Fruit fly (Drosophila melanogaster): ENCODE measurements around the gene Pdss2.

The Pdss2 gene

DNA sequence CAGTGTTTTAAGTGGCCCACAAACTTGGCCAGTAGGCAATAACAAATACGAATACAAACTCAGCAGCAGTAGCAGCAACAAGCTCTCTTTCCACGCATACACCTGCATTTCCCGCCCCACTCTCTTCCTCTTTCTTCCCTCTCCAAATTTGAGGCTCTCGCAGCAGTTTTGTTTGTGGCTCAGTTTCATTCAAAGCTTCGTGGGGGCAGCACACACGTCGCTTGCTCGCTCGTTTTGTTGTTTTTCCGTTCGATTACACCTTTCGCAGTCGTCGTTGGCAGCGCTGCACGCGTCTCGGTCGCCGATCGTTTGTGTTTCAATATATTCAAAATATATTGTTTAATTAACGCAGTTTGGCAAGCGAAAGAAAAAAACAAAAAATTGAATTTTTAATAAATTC, 30.9 kb downstream of the Pdss2 start (continued):
- no peak for TF ChIP-seq CG13123 (GFP tag; optimal IDR thresholded peaks at IDR 0.05)
- TF ChIP-seq ato (GFP tag; IDR thresholded peaks at IDR 0.05; ENCODE audit: partially characterized antibody), result peak; percentile 30; the same call in 1 of the 2 replicates
- TF ChIP-seq CG10959 (GFP tag; IDR thresholded peaks at IDR 0.05), result no peak
- no peak for TF ChIP-seq CG10321 (GFP tag; IDR thresholded peaks at IDR 0.05)
- TF ChIP-seq hkb (optimal IDR thresholded peaks at IDR 0.05), result no peak
- TF ChIP-seq hkb (GFP tag; IDR thresholded peaks at IDR 0.05), result peak; percentile 51; the same call in 1 of the 2 replicates
- TF ChIP-seq Dip2 (GFP tag; IDR thresholded peaks at IDR 0.05), result no peak
- TF ChIP-seq mirr (GFP tag; optimal IDR thresholded peaks at IDR 0.05), result peak; percentile 47
- TF ChIP-seq CG3726 (GFP tag; IDR thresholded peaks at IDR 0.05), result no peak
- TF ChIP-seq CG5953 (GFP tag; IDR thresholded peaks at IDR 0.05), result peak; percentile 29; the same call in 1 of the 2 replicates
- peak; percentile 43 for TF ChIP-seq CG14441 (GFP tag; IDR thresholded peaks at IDR 0.05)
- TF ChIP-seq Atf3 (GFP tag; optimal IDR thresholded peaks at IDR 0.05), result no peak
- no peak for TF ChIP-seq CG8359 (GFP tag; optimal IDR thresholded peaks at IDR 0.05; ENCODE audit: borderline replicate concordance)
- peak; percentile 14; the same call in 1 of the 2 replicates for TF ChIP-seq tna (GFP tag; IDR thresholded peaks at IDR 0.05; ENCODE audit: partially characterized antibody)
- TF ChIP-seq sens (GFP tag), result peak; percentile 74
- no peak for TF ChIP-seq nerfin-1 (tag; optimal IDR thresholded peaks at IDR 0.05)
- no peak for TF ChIP-seq CG30431 (GFP tag; optimal IDR thresholded peaks at IDR 0.05)
- no peak for TF ChIP-seq CG9215 (GFP tag; IDR thresholded peaks at IDR 0.05)
- TF ChIP-seq CG17359 (tag; optimal IDR thresholded peaks at IDR 0.05), result no peak
- no peak for TF ChIP-seq fd64A (GFP tag; optimal IDR thresholded peaks at IDR 0.05)
- peak; percentile 25 for TF ChIP-seq her (GFP tag; optimal IDR thresholded peaks at IDR 0.05)
- TF ChIP-seq en (GFP tag; optimal IDR thresholded peaks at IDR 0.05), result no peak
- TF ChIP-seq CG17186 (GFP tag; optimal IDR thresholded peaks at IDR 0.05), result no peak
- TF ChIP-seq corto (GFP tag; optimal IDR thresholded peaks at IDR 0.05), result no peak
- TF ChIP-seq ac (GFP tag; optimal IDR thresholded peaks at IDR 0.05), result no peak
- no peak for TF ChIP-seq NC2β (GFP tag; optimal IDR thresholded peaks at IDR 0.05)
- TF ChIP-seq dysf (GFP tag; IDR thresholded peaks at IDR 0.05), result no peak
- no peak for TF ChIP-seq cas (GFP tag; IDR thresholded peaks at IDR 0.05)
- no peak for TF ChIP-seq crc (GFP tag; optimal IDR thresholded peaks at IDR 0.05)
- TF ChIP-seq CG31441 (GFP tag; IDR thresholded peaks at IDR 0.05), result peak; percentile 18; the same call in 1 of the 2 replicates
- no peak for TF ChIP-seq CHES-1-like (GFP tag; optimal IDR thresholded peaks at IDR 0.05)
- TF ChIP-seq slp2 (GFP tag; optimal IDR thresholded peaks at IDR 0.05), result no peak
- no peak for TF ChIP-seq Scr (GFP tag; IDR thresholded peaks at IDR 0.05; ENCODE audit: partially characterized antibody)
- TF ChIP-seq tap (tag; optimal IDR thresholded peaks at IDR 0.05), result peak; percentile 33
- TF ChIP-seq Hmx (GFP tag; optimal IDR thresholded peaks at IDR 0.05), result no peak
- peak; percentile 62; the same call in 1 of the 2 replicates for TF ChIP-seq vvl (GFP tag; IDR thresholded peaks at IDR 0.05)
- no peak for TF ChIP-seq YL-1 (GFP tag; optimal IDR thresholded peaks at IDR 0.05)
- no peak for TF ChIP-seq Sry-β (GFP tag; optimal IDR thresholded peaks at IDR 0.05)
- no peak for TF ChIP-seq CG10979 (tag; optimal IDR thresholded peaks at IDR 0.05)
- no peak for TF ChIP-seq HLH54F (GFP tag; optimal IDR thresholded peaks at IDR 0.05)
- peak; percentile 31 for TF ChIP-seq abd-A (tag; optimal IDR thresholded peaks at IDR 0.05)
- TF ChIP-seq CG11560 (tag; IDR thresholded peaks at IDR 0.05), result no peak
- TF ChIP-seq CG33557 (GFP tag; optimal IDR thresholded peaks at IDR 0.05), result no peak
- no peak for TF ChIP-seq CG12659 (GFP tag; optimal IDR thresholded peaks at IDR 0.05)
- TF ChIP-seq CG5245 (GFP tag; optimal IDR thresholded peaks at IDR 0.05), result no peak
- TF ChIP-seq CkIIα-i1 (GFP tag; IDR thresholded peaks at IDR 0.05), result no peak
- no peak for TF ChIP-seq CG10209 (GFP tag; optimal IDR thresholded peaks at IDR 0.05)
- no peak for TF ChIP-seq schlank (tag; optimal IDR thresholded peaks at IDR 0.05)
- TF ChIP-seq CG10462 (GFP tag; optimal IDR thresholded peaks at IDR 0.05), result no peak
- TF ChIP-seq CG6683 (GFP tag; optimal IDR thresholded peaks at IDR 0.05), result no peak
- TF ChIP-seq CG3847 (GFP tag; IDR thresholded peaks at IDR 0.05), result no peak
- no peak for TF ChIP-seq jigr1 (GFP tag; IDR thresholded peaks at IDR 0.05)
